Worm (Caenorhabditis elegans): ENCODE results near the gene clhm-1.
A peak's percentile ranks its signal among the peaks of the same experiment; 100 is the strongest.

The clhm-1 gene

DNA sequence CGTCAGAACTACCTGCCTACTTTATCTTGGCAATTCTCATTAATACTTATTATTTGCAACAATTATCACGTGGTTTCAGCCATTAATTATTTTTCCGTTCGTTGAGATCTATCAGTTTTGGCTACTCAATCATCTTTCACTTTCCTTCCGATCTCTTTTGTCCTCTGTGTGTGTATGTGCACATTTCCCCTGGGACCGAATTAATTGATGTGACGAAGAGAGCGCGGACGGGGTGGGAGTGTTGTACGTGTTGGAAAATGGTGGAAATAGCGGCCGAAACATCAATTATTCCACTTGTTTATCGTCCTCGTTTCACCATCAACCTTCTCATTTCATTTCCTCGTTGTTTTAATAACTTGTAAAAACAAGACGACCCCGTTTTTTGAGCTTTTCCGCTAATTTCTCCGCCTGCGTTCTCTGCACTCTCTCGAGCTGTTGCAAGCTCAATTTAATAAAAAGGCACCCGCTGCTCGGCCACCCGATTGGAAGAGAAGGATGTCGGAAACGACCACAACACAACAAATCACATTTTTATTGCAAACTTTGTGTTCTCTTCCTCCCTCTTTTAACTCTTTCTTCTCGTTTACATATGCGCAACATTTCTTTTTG is 32.4 kb downstream of the clhm-1 start:
- peak; percentile 19 for TF ChIP-seq hmg-4 (GFP tag; optimal IDR thresholded peaks at IDR 0.05)
- no peak for TF ChIP-seq F13C5.2 (tag; optimal IDR thresholded peaks at IDR 0.05)
- TF ChIP-seq ceh-36 (tag; optimal IDR thresholded peaks at IDR 0.05) = no peak

DNA sequence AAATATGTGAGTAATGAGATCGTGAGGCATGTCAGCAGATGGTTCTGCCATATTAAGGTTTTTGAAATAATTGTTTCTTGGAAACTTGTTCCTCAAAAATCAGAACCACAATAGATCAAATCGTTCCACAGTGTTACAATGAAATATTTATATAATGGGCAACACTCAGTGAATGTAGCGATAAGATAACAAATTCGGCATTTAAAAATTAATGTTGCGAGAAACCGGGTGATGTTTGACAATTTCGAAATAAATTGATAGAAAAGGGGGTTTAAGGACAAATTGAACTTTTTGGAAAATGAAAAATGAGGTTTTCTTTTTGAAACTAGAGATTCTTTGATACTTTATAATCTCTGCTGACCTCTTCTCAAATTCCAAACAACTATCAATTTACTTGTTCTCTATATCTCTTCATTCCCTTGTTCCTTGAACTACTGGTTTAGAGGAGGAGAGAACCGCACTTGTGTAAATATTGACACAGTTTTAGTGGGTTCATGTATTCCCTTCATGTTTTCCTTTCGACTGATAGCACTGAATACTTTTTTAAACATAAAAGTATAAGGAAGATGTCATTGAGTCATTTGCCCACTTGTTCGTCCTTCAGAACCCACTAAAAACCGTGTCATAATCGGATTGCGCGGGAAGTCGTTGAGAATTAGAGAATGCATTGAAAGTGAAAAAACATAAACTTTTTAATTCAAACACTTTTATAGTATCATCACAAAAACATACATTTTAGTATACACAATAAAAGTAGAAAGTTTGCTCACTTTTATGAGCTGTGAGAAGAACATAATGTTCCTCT is 33.8 kb downstream of the clhm-1 start:
- TF ChIP-seq flt-1 (GFP tag; IDR thresholded peaks at IDR 0.05) = no peak
- no peak for TF ChIP-seq scrt-1 (GFP tag; IDR thresholded peaks at IDR 0.05)
- TF ChIP-seq aly-1 (tag; optimal IDR thresholded peaks at IDR 0.05) = no peak
- TF ChIP-seq sea-1 (GFP tag; conservative IDR thresholded peaks at IDR 0.05) = no peak
- TF ChIP-seq tbx-11 (GFP tag; IDR thresholded peaks at IDR 0.05) = no peak
- TF ChIP-seq ceh-36 (tag; optimal IDR thresholded peaks at IDR 0.05) = no peak
- TF ChIP-seq ama-1 (optimal IDR thresholded peaks at IDR 0.05) = no peak
- TF ChIP-seq tbx-37 (GFP tag; conservative IDR thresholded peaks at IDR 0.05) = no peak
- TF ChIP-seq B0310.2 (tag; optimal IDR thresholded peaks at IDR 0.05) = no peak
- no peak for TF ChIP-seq pes-1 (GFP tag; IDR thresholded peaks at IDR 0.05)
- TF ChIP-seq hnd-1 (tag; optimal IDR thresholded peaks at IDR 0.05) = no peak
- no peak for TF ChIP-seq tra-4 (tag; optimal IDR thresholded peaks at IDR 0.05)
- TF ChIP-seq ets-7 (tag; optimal IDR thresholded peaks at IDR 0.05) = no peak

DNA sequence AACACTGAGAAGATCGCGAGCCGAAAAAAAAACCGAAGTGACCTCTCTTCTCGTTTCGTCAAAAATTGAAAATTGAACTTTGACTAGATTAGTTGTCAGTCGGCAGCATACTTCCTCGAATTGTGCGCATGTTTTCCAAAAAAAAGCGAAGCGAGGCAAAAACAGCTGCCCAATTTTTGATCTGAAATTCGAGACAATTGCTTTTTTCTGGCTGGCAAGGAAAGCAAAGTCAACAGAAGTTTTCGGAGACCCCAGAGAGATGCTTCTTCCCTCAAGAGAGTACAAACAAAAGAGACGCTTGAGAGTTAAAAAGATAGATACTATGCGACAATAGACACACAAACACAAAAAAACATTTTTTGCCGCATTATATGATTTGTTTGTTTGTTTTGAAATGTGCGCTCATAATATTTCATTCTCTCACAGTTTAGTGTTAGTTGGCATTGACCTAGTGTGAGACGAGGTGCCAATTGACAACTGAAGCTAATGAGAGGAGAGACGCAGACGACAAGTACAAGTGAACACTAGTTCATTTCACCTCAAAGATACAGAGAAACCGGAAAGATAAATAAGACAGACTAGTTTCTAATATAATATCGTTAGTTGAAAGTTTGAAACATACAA is 34.7 kb downstream of the clhm-1 start:
- no peak for TF ChIP-seq flt-1 (GFP tag; IDR thresholded peaks at IDR 0.05)
- no peak for TF ChIP-seq ama-1 (optimal IDR thresholded peaks at IDR 0.05)
- no peak for TF ChIP-seq tbx-11 (GFP tag; IDR thresholded peaks at IDR 0.05)
- TF ChIP-seq tbx-37 (GFP tag; conservative IDR thresholded peaks at IDR 0.05) = no peak
- no peak for TF ChIP-seq sea-1 (GFP tag; conservative IDR thresholded peaks at IDR 0.05)
- no peak for TF ChIP-seq hmbx-1 (tag; optimal IDR thresholded peaks at IDR 0.05)
- no peak for TF ChIP-seq ceh-36 (tag; optimal IDR thresholded peaks at IDR 0.05)
- TF ChIP-seq B0310.2 (tag; optimal IDR thresholded peaks at IDR 0.05) = no peak
- no peak for TF ChIP-seq hmg-4 (GFP tag; optimal IDR thresholded peaks at IDR 0.05)
- TF ChIP-seq scrt-1 (GFP tag; IDR thresholded peaks at IDR 0.05) = no peak

DNA sequence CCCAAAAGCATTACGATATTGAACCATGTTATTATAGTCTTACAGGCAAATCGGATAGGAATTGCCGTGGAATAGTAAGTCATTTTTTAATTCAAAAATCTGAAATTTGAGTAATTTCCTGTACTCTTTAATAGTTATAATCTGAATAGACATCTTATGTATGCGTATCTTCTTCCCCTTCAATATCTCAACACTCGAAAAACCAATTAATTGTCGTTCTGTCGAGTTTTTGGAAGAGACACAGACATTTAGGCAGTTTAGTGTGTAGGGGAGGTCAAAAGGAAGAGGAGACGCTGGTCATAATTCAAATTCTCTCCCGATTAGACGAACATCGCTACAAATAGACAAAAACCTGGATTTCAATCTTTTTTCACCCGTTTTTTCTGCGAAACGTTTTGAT is 35.3 kb downstream of the clhm-1 start:
- TF ChIP-seq flt-1 (GFP tag; IDR thresholded peaks at IDR 0.05) (0 out of 2 replicates have a peak, but pooled peaks have one; percentile 30), ceh-36 (tag; optimal IDR thresholded peaks at IDR 0.05) (no peak)

DNA sequence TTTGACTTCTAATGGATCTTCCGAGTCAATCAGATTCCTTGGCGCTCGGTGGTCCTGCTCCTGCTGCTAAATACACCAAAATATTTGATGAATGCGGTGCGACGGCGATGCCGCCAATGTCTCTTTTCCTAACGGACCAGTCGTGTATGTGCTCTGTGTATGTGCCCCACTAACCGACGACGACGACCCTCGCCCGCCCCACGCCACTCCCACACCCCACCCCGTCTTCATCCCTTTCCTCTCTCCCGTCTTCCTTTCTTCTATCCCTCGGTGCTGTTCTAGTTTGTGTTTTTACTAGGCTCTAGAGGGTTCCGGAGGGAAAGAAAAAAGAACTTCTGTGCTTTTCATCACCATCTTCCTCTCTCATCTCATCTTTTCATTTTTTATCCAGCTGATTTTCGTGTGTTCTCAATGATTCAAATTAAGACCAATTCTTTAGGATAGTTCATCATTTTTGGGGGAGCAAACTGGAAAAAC is 36.2 kb downstream of the clhm-1 start, which contains the start of gene egl-27:
Gene egl-27 (plus strand): TSS at position 427 of the 477 bp plus-strand sequence.
- TF ChIP-seq sea-1 (GFP tag; conservative IDR thresholded peaks at IDR 0.05) = peak; percentile 69; the same call in 1 of the 2 replicates
- no peak for TF ChIP-seq pes-1 (GFP tag; IDR thresholded peaks at IDR 0.05)

- TF ChIP-seq aly-1 (tag; optimal IDR thresholded peaks at IDR 0.05) (peak; percentile 7), ceh-36 (tag; optimal IDR thresholded peaks at IDR 0.05) (peak; percentile 69), ets-7 (tag; optimal IDR thresholded peaks at IDR 0.05) (no peak)
Measured at ce11 chrII:6833781-6834339, 36.9 kb downstream of the clhm-1 start.

- TF ChIP-seq hmg-4 (GFP tag; optimal IDR thresholded peaks at IDR 0.05) = peak; percentile 63
- no peak for TF ChIP-seq scrt-1 (GFP tag; IDR thresholded peaks at IDR 0.05)
- TF ChIP-seq flt-1 (GFP tag; IDR thresholded peaks at IDR 0.05) = peak; percentile 13; the same call in 1 of the 2 replicates
Measured at ce11 chrII:6832695-6833389, 38.0 kb downstream of the clhm-1 start.

DNA sequence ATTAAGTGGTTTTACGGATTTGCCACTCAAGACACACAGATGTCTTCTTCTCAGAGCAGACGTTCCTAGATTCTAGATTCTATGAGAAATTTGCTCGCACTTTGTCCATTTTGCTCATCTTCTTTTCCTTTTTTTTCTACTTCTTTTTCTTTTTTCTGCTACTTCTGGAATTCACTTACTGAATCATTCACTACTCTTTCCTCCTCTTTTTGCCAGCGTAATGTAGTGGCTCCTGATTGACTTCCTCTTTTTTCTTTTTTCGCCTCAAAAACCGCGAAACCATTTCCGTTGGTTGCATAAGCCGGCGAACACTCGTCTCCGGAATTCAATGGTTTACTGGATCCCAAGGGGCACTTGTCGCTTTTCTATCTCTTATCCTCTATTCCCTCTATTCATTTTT is 38.6 kb downstream of the clhm-1 start:
- TF ChIP-seq sea-1 (GFP tag; conservative IDR thresholded peaks at IDR 0.05) (no peak), tra-4 (tag; optimal IDR thresholded peaks at IDR 0.05) (no peak), aly-1 (tag; optimal IDR thresholded peaks at IDR 0.05) (no peak)
